Worm (Caenorhabditis elegans): ENCODE measurements around the gene K08D9.4.

K08D9.4 gene

DNA sequence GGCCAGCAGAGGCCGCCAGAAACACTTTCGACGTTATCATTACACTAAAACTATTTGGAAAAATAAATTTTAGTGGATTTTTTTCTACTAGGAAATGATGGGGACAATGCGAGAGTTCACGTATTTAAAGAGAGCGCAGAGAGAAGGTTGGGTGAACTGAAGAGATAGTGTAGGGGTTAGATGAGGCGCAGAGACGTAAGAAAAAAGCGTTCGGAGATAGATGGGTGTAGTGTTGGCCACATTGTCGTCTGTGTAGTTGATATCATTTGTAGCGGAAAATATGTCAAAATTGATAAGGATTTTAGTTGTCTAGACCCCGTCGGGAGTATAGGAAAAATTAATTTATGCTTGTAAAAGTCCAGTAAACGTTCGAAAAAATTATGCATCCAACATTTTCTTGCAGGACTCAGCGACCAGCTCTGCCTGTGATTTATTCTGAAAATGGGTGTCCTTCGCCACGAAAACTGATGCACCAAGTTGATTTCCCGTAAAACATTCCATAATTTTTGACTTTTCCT, 7.1 kb downstream of the K08D9.4 start, which contains the start of the genes Y73C8B.3 and Y73C8B.9:
Gene Y73C8B.3, minus strand, starts transcription at position 147 of the 518 bp plus-strand sequence.
Gene Y73C8B.9, plus strand, starts transcription at position 468 of the 518 bp plus-strand sequence.
- peak; percentile 73 for TF ChIP-seq elt-2 (tag; optimal IDR thresholded peaks at IDR 0.05)
- TF ChIP-seq nhr-90 (tag; optimal IDR thresholded peaks at IDR 0.05; ENCODE audit: poor library complexity): peak; percentile 33
- no peak for TF ChIP-seq lin-15B (tag; optimal IDR thresholded peaks at IDR 0.05)
- TF ChIP-seq snpc-4 (tag; optimal IDR thresholded peaks at IDR 0.05): no peak
- TF ChIP-seq elt-3 (tag; optimal IDR thresholded peaks at IDR 0.05): peak in 2 of 6 experiments; percentile 35 to 65
- no peak for TF ChIP-seq unc-86 (tag; optimal IDR thresholded peaks at IDR 0.05)
- TF ChIP-seq sptf-1 (tag; optimal IDR thresholded peaks at IDR 0.05): no peak
- no peak for TF ChIP-seq unc-62 (GFP tag; optimal IDR thresholded peaks at IDR 0.05)
- no peak for TF ChIP-seq ztf-4 (tag; optimal IDR thresholded peaks at IDR 0.05)
- no peak for TF ChIP-seq aly-2 (tag; optimal IDR thresholded peaks at IDR 0.05)
- TF ChIP-seq unc-130 (tag; optimal IDR thresholded peaks at IDR 0.05): no peak
- no peak for TF ChIP-seq xbp-1 (tag; optimal IDR thresholded peaks at IDR 0.05)
- no peak for TF ChIP-seq nhr-28 (tag; optimal IDR thresholded peaks at IDR 0.05)
- TF ChIP-seq fkh-8 (tag; optimal IDR thresholded peaks at IDR 0.05): no peak
- TF ChIP-seq nhr-20 (tag; optimal IDR thresholded peaks at IDR 0.05): peak; percentile 29
- no peak for TF ChIP-seq mdl-1 (tag; optimal IDR thresholded peaks at IDR 0.05)
- no peak for TF ChIP-seq F16B12.6 (tag; optimal IDR thresholded peaks at IDR 0.05)
- TF ChIP-seq snu-23 (GFP tag; optimal IDR thresholded peaks at IDR 0.05): peak; percentile 32
- TF ChIP-seq pax-3 (tag; optimal IDR thresholded peaks at IDR 0.05): no peak
- peak; percentile 42 for TF ChIP-seq nhr-85 (tag)
- no peak for TF ChIP-seq grh-1 (GFP tag; IDR thresholded peaks at IDR 0.05)
- TF ChIP-seq rnt-1 (tag; optimal IDR thresholded peaks at IDR 0.05): peak; percentile 14
- TF ChIP-seq Y116A8C.19 (tag; optimal IDR thresholded peaks at IDR 0.05; ENCODE audit: borderline replicate concordance): no peak
- TF ChIP-seq efl-1 (optimal IDR thresholded peaks at IDR 0.05): peak; percentile 9 to 11
- no peak for TF ChIP-seq efl-1 (GFP tag; optimal IDR thresholded peaks at IDR 0.05 in 1 of 2)

DNA sequence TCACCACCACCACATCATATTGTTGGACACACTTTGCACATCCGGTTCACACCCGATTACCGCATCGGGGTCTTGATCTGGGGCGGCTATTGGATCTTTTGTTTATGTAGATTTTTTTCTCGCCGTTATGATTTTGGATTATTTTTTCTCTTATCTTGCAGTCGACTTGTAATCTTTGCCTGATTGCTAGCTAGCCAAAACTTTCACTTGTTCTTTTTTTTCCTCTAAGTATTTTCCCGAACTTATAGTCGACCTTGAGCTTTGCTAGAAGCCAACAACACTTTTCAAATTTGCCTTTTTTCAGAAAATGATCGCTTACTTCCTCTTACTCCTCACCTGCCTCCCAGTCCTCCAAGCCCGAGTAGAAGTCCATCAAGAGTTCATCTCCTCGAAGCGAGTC, 12.2 kb downstream of the K08D9.4 start, which contains the start of gene lag-2:
Gene lag-2, plus strand, starts transcription at position 301 of the 400 bp plus-strand sequence.
- no peak for TF ChIP-seq fkh-8 (tag; optimal IDR thresholded peaks at IDR 0.05)
- TF ChIP-seq irx-1 (tag; optimal IDR thresholded peaks at IDR 0.05): no peak
- TF ChIP-seq unc-130 (tag; optimal IDR thresholded peaks at IDR 0.05): no peak
- no peak for TF ChIP-seq snpc-4 (tag; optimal IDR thresholded peaks at IDR 0.05)
- no peak for TF ChIP-seq ceh-88 (GFP tag; IDR thresholded peaks at IDR 0.05)

DNA sequence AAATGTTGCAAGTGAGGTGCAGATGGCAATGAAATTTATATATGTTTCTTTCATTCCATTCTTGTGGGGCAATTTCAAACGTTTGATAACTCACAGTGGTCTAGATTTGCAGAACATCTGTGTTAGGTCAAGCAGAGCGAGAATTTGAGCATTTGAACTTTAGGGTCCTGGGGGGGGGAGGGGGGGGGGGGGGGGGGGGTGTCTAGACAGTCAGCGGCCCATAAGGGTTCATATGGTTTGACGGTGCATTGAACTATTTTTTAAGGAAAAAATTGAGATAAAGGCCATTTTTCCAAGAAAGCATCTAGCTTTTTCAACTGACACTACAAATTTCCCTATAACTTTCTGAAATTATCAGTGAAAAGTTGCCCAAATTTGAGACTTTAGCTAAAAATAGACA, 14.4 kb downstream of the K08D9.4 start:
- TF ChIP-seq nhr-12 (tag; optimal IDR thresholded peaks at IDR 0.05) (no peak), ztf-11 (tag; optimal IDR thresholded peaks at IDR 0.05) (no peak), hpl-2 (GFP tag; optimal IDR thresholded peaks at IDR 0.05) (no peak), fkh-8 (tag; optimal IDR thresholded peaks at IDR 0.05) (no peak), mab-9 (GFP tag; IDR thresholded peaks at IDR 0.05) (no peak), aha-1 (tag; optimal IDR thresholded peaks at IDR 0.05) (no peak), xbp-1 (tag; optimal IDR thresholded peaks at IDR 0.05) (no peak), jun-1 (tag; optimal IDR thresholded peaks at IDR 0.05) (no peak), nhr-20 (tag; optimal IDR thresholded peaks at IDR 0.05) (no peak), lin-15B (tag; optimal IDR thresholded peaks at IDR 0.05) (no peak)

DNA sequence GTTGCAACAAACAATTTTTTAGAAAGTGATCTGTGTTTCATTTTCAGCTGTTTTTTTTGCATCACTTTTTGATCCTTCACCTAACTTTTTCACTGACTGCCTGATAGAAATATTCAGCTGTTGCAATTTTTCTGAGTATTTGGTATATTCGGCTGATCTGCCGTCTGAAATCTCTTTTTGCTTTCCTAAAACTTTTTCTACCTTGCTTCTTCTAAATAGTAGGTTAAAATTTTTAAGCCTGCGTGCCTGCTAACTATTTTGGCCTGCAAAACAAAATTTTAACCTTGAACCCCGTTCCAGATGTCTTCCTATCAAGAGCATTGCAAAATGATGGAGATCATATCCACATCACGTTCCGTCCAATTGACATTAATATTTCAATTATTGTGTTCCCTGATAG, 24.1 kb downstream of the K08D9.4 start, which contains the start of gene srab-8:
Gene srab-8, plus strand, starts transcription at position 301 of the 400 bp plus-strand sequence.
- TF ChIP-seq hlh-4 (tag; optimal IDR thresholded peaks at IDR 0.05) (peak; percentile 90), efl-3 (GFP tag; optimal IDR thresholded peaks at IDR 0.05) (no peak)

DNA sequence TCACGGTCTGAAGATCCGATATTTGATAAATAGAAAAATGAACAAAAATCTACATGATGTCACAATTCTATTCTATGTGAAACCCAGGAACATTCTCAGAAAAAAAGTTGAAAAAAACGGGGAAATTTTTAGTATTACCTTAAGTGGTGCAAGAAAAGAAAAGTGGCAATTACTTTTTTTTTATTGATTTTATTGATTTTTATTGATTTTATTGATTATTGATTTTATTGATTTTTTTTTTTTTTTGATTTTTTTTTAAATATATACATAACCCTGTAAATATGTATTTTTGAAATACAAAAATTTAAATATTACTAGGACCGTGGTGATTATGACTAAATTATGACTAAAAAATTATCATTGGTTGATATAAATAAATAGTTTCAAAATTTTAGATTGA, 28.6 kb downstream of the K08D9.4 start:
- no peak for TF ChIP-seq ztf-11 (tag; optimal IDR thresholded peaks at IDR 0.05)
- no peak for TF ChIP-seq nhr-85 (tag)
- TF ChIP-seq pax-3 (tag; optimal IDR thresholded peaks at IDR 0.05): no peak
- no peak for TF ChIP-seq fkh-10 (GFP tag; optimal IDR thresholded peaks at IDR 0.05)
- no peak for TF ChIP-seq mdl-1 (tag; optimal IDR thresholded peaks at IDR 0.05)
- no peak for TF ChIP-seq pqm-1 (tag; optimal IDR thresholded peaks at IDR 0.05)
- TF ChIP-seq skn-1 (tag; optimal IDR thresholded peaks at IDR 0.05): no peak
- TF ChIP-seq nhr-77 (tag; optimal IDR thresholded peaks at IDR 0.05): no peak
- TF ChIP-seq sox-4 (tag; optimal IDR thresholded peaks at IDR 0.05): no peak
- no peak for TF ChIP-seq dsc-1 (tag; optimal IDR thresholded peaks at IDR 0.05)
- no peak for TF ChIP-seq ceh-63 (GFP tag; optimal IDR thresholded peaks at IDR 0.05)
- no peak for TF ChIP-seq jun-1 (tag; optimal IDR thresholded peaks at IDR 0.05)
- TF ChIP-seq lin-15B (tag; optimal IDR thresholded peaks at IDR 0.05): no peak

Measured in whole organism, L1 larva.